Worm (Caenorhabditis elegans) whole organism, early embryonic: Measurements from ENCODE around the gene grl-25.

Source experiments
- B0310.2 ChIP-seq: sonication (generic microtip); optimal IDR thresholded peaks from 2 replicates; lab custom pipeline; 2016; ENCODE audit warnings: mild to moderate bottlenecking, missing genetic modification characterization, missing compliant biosample characterization
- F13C5.2 ChIP-seq: sonication (generic microtip); optimal IDR thresholded peaks from 2 replicates; lab custom pipeline; 2017; ENCODE audit warnings: mild to moderate bottlenecking, missing genetic modification characterization, inconsistent platforms, missing compliant biosample characterization
- ama-1 ChIP-seq: fragments of 150-350 bp; optimal IDR thresholded peaks from 2 replicates; lab custom pipeline; 2014
- ceh-13 ChIP-seq: fragments of 200-800 bp; sonication (Bioruptor generic); optimal IDR thresholded peaks from 2 replicates; lab custom pipeline; 2018; ENCODE audit warnings: mild to moderate bottlenecking, missing genetic modification characterization, missing compliant biosample characterization
- ceh-36 ChIP-seq: sonication (generic microtip); optimal IDR thresholded peaks from 2 replicates; lab custom pipeline; 2016; ENCODE audit warnings: missing genetic modification characterization, inconsistent platforms, missing compliant biosample characterization
- ets-7 ChIP-seq: sonication (generic microtip); optimal IDR thresholded peaks from 2 replicates; lab custom pipeline; 2016; ENCODE audit warnings: missing genotype, missing genetic modification characterization, missing compliant biosample characterization
- flt-1 ChIP-seq: fragments of 200-800 bp; sonication (Bioruptor generic); IDR thresholded peaks from 2 replicates; pipeline ENCODE4 v1.3.6; 2022; ENCODE audit warnings: missing genetic modification characterization, missing compliant biosample characterization
- hnd-1 ChIP-seq: sonication (generic microtip); optimal IDR thresholded peaks from 2 replicates; lab custom pipeline; 2016; ENCODE audit warnings: missing genetic modification characterization, missing compliant biosample characterization
- sea-1 ChIP-seq: fragments of 200-800 bp; sonication (Bioruptor generic); conservative IDR thresholded peaks from 2 replicates; pipeline ENCODE4 v1.3.6; 2022; ENCODE audit warnings: missing genetic modification characterization, missing compliant biosample characterization
- tra-4 ChIP-seq: sonication (generic microtip); optimal IDR thresholded peaks from 2 replicates; lab custom pipeline; 2017; ENCODE audit warnings: missing genetic modification characterization, missing compliant biosample characterization

ce11 chrIII:8984960-8985359 is 22.9 kb downstream of the grl-25 start:
- no peak for TF ChIP-seq ama-1
- no peak for TF ChIP-seq flt-1 (GFP tag; lab: Robert Waterston, UW)
- no peak for TF ChIP-seq ceh-36 (tag; lab: Kevin White, UChicago)
- TF ChIP-seq tra-4 (tag; lab: Kevin White, UChicago), result no peak
- TF ChIP-seq sea-1 (GFP tag; lab: Robert Waterston, UW), result no peak
- TF ChIP-seq B0310.2 (tag; lab: Kevin White, UChicago), result no peak
- TF ChIP-seq hnd-1 (tag; lab: Kevin White, UChicago), result no peak
- TF ChIP-seq ceh-13, result no peak
- no peak for TF ChIP-seq F13C5.2 (tag; lab: Kevin White, UChicago)
- TF ChIP-seq ets-7 (tag; lab: Kevin White, UChicago), result no peak
